Fruit fly (Drosophila melanogaster): Measurements from ENCODE around the gene CG7542.

The CG7542 gene

dm6 chr3L:17502235-17502634 is 47.4 kb upstream of the CG7542 start:
- TF ChIP-seq slbo (GFP tag; IDR thresholded peaks at IDR 0.05) (peak; percentile 21; the same call in 1 of the 2 replicates), PHDP (tag; optimal IDR thresholded peaks at IDR 0.05) (no peak), dati (GFP tag; IDR thresholded peaks at IDR 0.05) (no peak), lbe (GFP tag; optimal IDR thresholded peaks at IDR 0.05) (peak; percentile 77), ATbp (GFP tag; optimal IDR thresholded peaks at IDR 0.05) (no peak), Drgx (GFP tag; IDR thresholded peaks at IDR 0.05) (peak; percentile 60), CG4730 (GFP tag; IDR thresholded peaks at IDR 0.05) (no peak), CG12236 (GFP tag; optimal IDR thresholded peaks at IDR 0.05) (no peak), zfh1 (GFP tag; IDR thresholded peaks at IDR 0.05) (0 out of 3 replicates have a peak, but pooled peaks have one; percentile 41), ac (GFP tag; optimal IDR thresholded peaks at IDR 0.05) (no peak), CG1602 (GFP tag; optimal IDR thresholded peaks at IDR 0.05) (no peak), CG18476 (GFP tag; optimal IDR thresholded peaks at IDR 0.05) (no peak), CG10462 (GFP tag; optimal IDR thresholded peaks at IDR 0.05) (no peak), crol (GFP tag; IDR thresholded peaks at IDR 0.05) (no peak), sens (GFP tag) (peak; percentile 79), corto (GFP tag; optimal IDR thresholded peaks at IDR 0.05) (peak; percentile 53), twi (tag; optimal IDR thresholded peaks at IDR 0.05) (no peak), amos (GFP tag; IDR thresholded peaks at IDR 0.05; ENCODE audit: partially characterized antibody) (no peak), Sox102F (GFP tag; optimal IDR thresholded peaks at IDR 0.05) (peak; percentile 3)

DNA sequence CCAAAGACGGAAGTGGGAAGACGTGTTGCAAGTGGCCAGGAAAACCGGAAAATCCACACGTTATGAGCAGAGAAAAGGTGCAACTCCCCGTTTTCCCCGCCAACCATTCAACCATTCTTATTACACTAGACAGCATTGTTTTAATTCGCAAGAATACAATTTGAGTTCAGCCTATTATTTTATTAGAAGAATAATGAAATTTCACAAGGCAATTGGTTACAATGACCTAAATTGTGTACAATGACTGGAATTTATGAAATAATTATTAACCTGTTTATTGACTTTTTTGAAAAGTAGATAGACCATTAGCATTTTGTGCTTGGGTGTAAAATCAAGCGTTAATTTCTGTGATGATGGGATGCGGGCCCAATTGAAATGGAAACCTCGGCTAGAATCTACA is 45.1 kb upstream of the CG7542 start:
- no peak for TF ChIP-seq oc (tag; optimal IDR thresholded peaks at IDR 0.05)
- no peak for TF ChIP-seq CG5180 (GFP tag; optimal IDR thresholded peaks at IDR 0.05)
- TF ChIP-seq H2.0 (GFP tag; IDR thresholded peaks at IDR 0.05): no peak
- TF ChIP-seq bsh (GFP tag; optimal IDR thresholded peaks at IDR 0.05): peak in 1 of 2 experiments; percentile 44
- TF ChIP-seq Drgx (GFP tag; IDR thresholded peaks at IDR 0.05): peak; percentile 41; the same call in 1 of the 2 replicates
- TF ChIP-seq HLH4C (GFP tag; IDR thresholded peaks at IDR 0.05; ENCODE audit: partially characterized antibody): no peak

dm6 chr3L:17506005-17506760 is 43.4 kb upstream of the CG7542 start:
- TF ChIP-seq CG2120 (GFP tag; optimal IDR thresholded peaks at IDR 0.05): peak; percentile 34
- TF ChIP-seq CG12391 (tag; optimal IDR thresholded peaks at IDR 0.05): peak; percentile 23
- peak in 1 of 2 experiments; percentile 33 for TF ChIP-seq bsh (GFP tag; optimal IDR thresholded peaks at IDR 0.05)
- TF ChIP-seq CG17328 (GFP tag; IDR thresholded peaks at IDR 0.05): 0 out of 2 replicates have a peak, but pooled peaks have one; percentile 23
- TF ChIP-seq Nf-YB (GFP tag; optimal IDR thresholded peaks at IDR 0.05): no peak
- TF ChIP-seq aop (GFP tag; IDR thresholded peaks at IDR 0.05): no peak
- peak; percentile 16 for TF ChIP-seq CG18262 (tag; optimal IDR thresholded peaks at IDR 0.05)
- TF ChIP-seq Xrp1 (GFP tag; IDR thresholded peaks at IDR 0.05): peak; percentile 17; the same call in 1 of the 2 replicates
- TF ChIP-seq slbo (GFP tag; IDR thresholded peaks at IDR 0.05): peak; percentile 25; the same call in 1 of the 2 replicates
- TF ChIP-seq phol (tag; optimal IDR thresholded peaks at IDR 0.05): peak; percentile 22
- peak; percentile 67 for TF ChIP-seq sens (GFP tag)
- no peak for TF ChIP-seq D (optimal IDR thresholded peaks at IDR 0.05)
- TF ChIP-seq D (GFP tag; optimal IDR thresholded peaks at IDR 0.05): no peak
- TF ChIP-seq PHDP (tag; optimal IDR thresholded peaks at IDR 0.05): peak; percentile 37
- TF ChIP-seq row (GFP tag; IDR thresholded peaks at IDR 0.05): peak; percentile 21; the same call in 1 of the 3 replicates
- peak; percentile 17 for TF ChIP-seq CG2712 (tag; optimal IDR thresholded peaks at IDR 0.05)
- TF ChIP-seq Blimp-1 (GFP tag; optimal IDR thresholded peaks at IDR 0.05): peak; percentile 12
- TF ChIP-seq CG3163 (GFP tag; optimal IDR thresholded peaks at IDR 0.05): no peak
- peak; percentile 1 for TF ChIP-seq CG17829 (tag; optimal IDR thresholded peaks at IDR 0.05)
- peak; percentile 14 for TF ChIP-seq grau (tag; optimal IDR thresholded peaks at IDR 0.05)
- no peak for TF ChIP-seq Lim3 (GFP tag; IDR thresholded peaks at IDR 0.05)
- 0 out of 2 replicates have a peak, but pooled peaks have one; percentile 5 for TF ChIP-seq CG9932 (GFP tag; IDR thresholded peaks at IDR 0.05)
- TF ChIP-seq CG17359 (tag; optimal IDR thresholded peaks at IDR 0.05): peak; percentile 10
- 0 out of 4 replicates have a peak, but pooled peaks have one; percentile 21 for TF ChIP-seq chinmo (GFP tag; IDR thresholded peaks at IDR 0.05; ENCODE audit: partially characterized antibody)
- peak; percentile 33 for TF ChIP-seq Sox102F (GFP tag; optimal IDR thresholded peaks at IDR 0.05)
- TF ChIP-seq Hsf (GFP tag; optimal IDR thresholded peaks at IDR 0.05): peak; percentile 11
- peak in 1 of 2 experiments; percentile 15 for TF ChIP-seq insv (GFP tag; optimal IDR thresholded peaks at IDR 0.05)

Data from whole organism, embryonic.